Worm (Caenorhabditis elegans): ENCODE measurements around the gene sre-8.

DNA sequence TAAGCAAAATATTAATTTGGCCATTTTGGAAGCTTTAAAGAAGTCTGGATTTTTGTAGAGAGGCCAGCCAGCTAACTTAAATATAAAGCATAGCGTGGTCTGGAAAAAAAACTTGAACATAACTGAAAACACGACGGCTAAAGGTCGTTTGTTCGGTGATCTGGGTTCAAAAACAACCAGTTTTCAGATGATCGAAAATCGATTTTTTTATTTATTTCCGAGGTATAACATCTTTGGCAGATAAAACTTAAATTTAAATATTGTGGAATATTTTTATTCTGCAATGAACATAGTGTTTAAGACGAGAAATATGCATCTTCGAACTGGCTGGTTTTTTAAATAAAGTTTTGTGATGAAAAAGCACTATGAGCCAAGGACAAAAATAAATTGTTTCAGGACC lies 11.7 kb downstream of the sre-8 start, which contains the start of gene F40G12.4:
- TF ChIP-seq him-1 (tag; optimal IDR thresholded peaks at IDR 0.05) (no peak), W03F9.2 (tag; optimal IDR thresholded peaks at IDR 0.05) (no peak)

Measured in whole organism, L4/young adult.